Worm (Caenorhabditis elegans): ENCODE results near the gene ZK180.7.
A peak's percentile ranks its signal among the peaks of the same experiment; 100 is the strongest.

Gene ZK180.7

ce11 chrIV:4505078-4505477, 14.7 kb downstream of the ZK180.7 start:
- TF ChIP-seq T22C8.4 (GFP tag; IDR thresholded peaks at IDR 0.05) (no peak), ref-1 (GFP tag; conservative IDR thresholded peaks at IDR 0.05) (no peak), ztf-29 (GFP tag; IDR thresholded peaks at IDR 0.05) (no peak), cog-1 (tag; optimal IDR thresholded peaks at IDR 0.05) (no peak), ztf-23 (GFP tag; IDR thresholded peaks at IDR 0.05) (no peak), klf-2 (GFP tag; conservative IDR thresholded peaks at IDR 0.05) (no peak), med-1 (GFP tag; optimal IDR thresholded peaks at IDR 0.05; ENCODE audit: insufficient read depth) (no peak), flt-1 (GFP tag; IDR thresholded peaks at IDR 0.05) (no peak), tab-1 (GFP tag; IDR thresholded peaks at IDR 0.05) (no peak)

ce11 chrIV:4506637-4507036, 16.3 kb downstream of the ZK180.7 start, which contains the start of gene gbb-2:
Gene gbb-2, minus strand, starts transcription at chrIV:4506748.
- no peak for TF ChIP-seq ztf-29 (GFP tag; IDR thresholded peaks at IDR 0.05)
- TF ChIP-seq ref-1 (GFP tag; conservative IDR thresholded peaks at IDR 0.05): no peak
- TF ChIP-seq flt-1 (GFP tag; IDR thresholded peaks at IDR 0.05): no peak
- no peak for TF ChIP-seq ztf-23 (GFP tag; IDR thresholded peaks at IDR 0.05)
- TF ChIP-seq tab-1 (GFP tag; IDR thresholded peaks at IDR 0.05): no peak
- TF ChIP-seq cog-1 (tag; optimal IDR thresholded peaks at IDR 0.05): no peak
- no peak for TF ChIP-seq T22C8.4 (GFP tag; IDR thresholded peaks at IDR 0.05)
- no peak for TF ChIP-seq med-1 (GFP tag; optimal IDR thresholded peaks at IDR 0.05; ENCODE audit: insufficient read depth)
- TF ChIP-seq klf-2 (GFP tag; conservative IDR thresholded peaks at IDR 0.05): no peak

- TF ChIP-seq T22C8.4 (GFP tag; IDR thresholded peaks at IDR 0.05): no peak
- no peak for TF ChIP-seq ztf-29 (GFP tag; IDR thresholded peaks at IDR 0.05)
- no peak for TF ChIP-seq med-1 (GFP tag; optimal IDR thresholded peaks at IDR 0.05; ENCODE audit: insufficient read depth)
- no peak for TF ChIP-seq cog-1 (tag; optimal IDR thresholded peaks at IDR 0.05)
- no peak for TF ChIP-seq flt-1 (GFP tag; IDR thresholded peaks at IDR 0.05)
- TF ChIP-seq tab-1 (GFP tag; IDR thresholded peaks at IDR 0.05): no peak
- no peak for TF ChIP-seq ref-1 (GFP tag; conservative IDR thresholded peaks at IDR 0.05)
- no peak for TF ChIP-seq klf-2 (GFP tag; conservative IDR thresholded peaks at IDR 0.05)
- no peak for TF ChIP-seq ztf-23 (GFP tag; IDR thresholded peaks at IDR 0.05)
Measured at ce11 chrIV:4511259-4511890, 21.0 kb downstream of the ZK180.7 start, which contains the start of the genes rfth-1 and ZK180.8. Gene rfth-1, minus strand, starts transcription at chrIV:4511309. Gene ZK180.8, minus strand, starts transcription at chrIV:4511724.

ce11 chrIV:4513269-4513819, 23.0 kb downstream of the ZK180.7 start, which contains the start of gene sar-1:
Gene sar-1, minus strand, starts transcription at chrIV:4513319.
- TF ChIP-seq med-1 (GFP tag; optimal IDR thresholded peaks at IDR 0.05; ENCODE audit: insufficient read depth): peak; percentile 3
- 0 out of 2 replicates have a peak, but pooled peaks have one; percentile 22 for TF ChIP-seq flt-1 (GFP tag; IDR thresholded peaks at IDR 0.05)
- peak; percentile 75; the same call in 1 of the 2 replicates for TF ChIP-seq ztf-29 (GFP tag; IDR thresholded peaks at IDR 0.05)
- no peak for TF ChIP-seq klf-2 (GFP tag; conservative IDR thresholded peaks at IDR 0.05)
- TF ChIP-seq ref-1 (GFP tag; conservative IDR thresholded peaks at IDR 0.05): no peak
- 0 out of 2 replicates have a peak, but pooled peaks have one; percentile 28 for TF ChIP-seq ztf-23 (GFP tag; IDR thresholded peaks at IDR 0.05)
- TF ChIP-seq T22C8.4 (GFP tag; IDR thresholded peaks at IDR 0.05): no peak
- TF ChIP-seq cog-1 (tag; optimal IDR thresholded peaks at IDR 0.05): peak; percentile 12
- TF ChIP-seq tab-1 (GFP tag; IDR thresholded peaks at IDR 0.05): no peak; the same call in 1 of the 2 replicates

ce11 chrIV:4516478-4516877, 26.1 kb downstream of the ZK180.7 start:
- TF ChIP-seq T22C8.4 (GFP tag; IDR thresholded peaks at IDR 0.05): no peak
- no peak for TF ChIP-seq klf-2 (GFP tag; conservative IDR thresholded peaks at IDR 0.05)
- no peak for TF ChIP-seq ref-1 (GFP tag; conservative IDR thresholded peaks at IDR 0.05)
- no peak for TF ChIP-seq flt-1 (GFP tag; IDR thresholded peaks at IDR 0.05)
- TF ChIP-seq ztf-23 (GFP tag; IDR thresholded peaks at IDR 0.05): no peak
- TF ChIP-seq tab-1 (GFP tag; IDR thresholded peaks at IDR 0.05): no peak
- TF ChIP-seq cog-1 (tag; optimal IDR thresholded peaks at IDR 0.05): no peak
- no peak for TF ChIP-seq ztf-29 (GFP tag; IDR thresholded peaks at IDR 0.05)
- TF ChIP-seq med-1 (GFP tag; optimal IDR thresholded peaks at IDR 0.05; ENCODE audit: insufficient read depth): no peak

- TF ChIP-seq tab-1 (GFP tag; IDR thresholded peaks at IDR 0.05) (no peak), ref-1 (GFP tag; conservative IDR thresholded peaks at IDR 0.05) (no peak), cog-1 (tag; optimal IDR thresholded peaks at IDR 0.05) (no peak), flt-1 (GFP tag; IDR thresholded peaks at IDR 0.05) (no peak), T22C8.4 (GFP tag; IDR thresholded peaks at IDR 0.05) (no peak), klf-2 (GFP tag; conservative IDR thresholded peaks at IDR 0.05) (no peak), ztf-23 (GFP tag; IDR thresholded peaks at IDR 0.05) (no peak), ztf-29 (GFP tag; IDR thresholded peaks at IDR 0.05) (no peak), med-1 (GFP tag; optimal IDR thresholded peaks at IDR 0.05; ENCODE audit: insufficient read depth) (no peak)
Measured at ce11 chrIV:4517066-4517465, 26.7 kb downstream of the ZK180.7 start, which contains the start of gene ZK180.5. Gene ZK180.5, minus strand, starts transcription at chrIV:4517166.

ce11 chrIV:4518111-4518510, 27.8 kb downstream of the ZK180.7 start:
- TF ChIP-seq cog-1 (tag; optimal IDR thresholded peaks at IDR 0.05) (no peak), klf-2 (GFP tag; conservative IDR thresholded peaks at IDR 0.05) (no peak), ztf-29 (GFP tag; IDR thresholded peaks at IDR 0.05) (no peak), med-1 (GFP tag; optimal IDR thresholded peaks at IDR 0.05; ENCODE audit: insufficient read depth) (no peak), ref-1 (GFP tag; conservative IDR thresholded peaks at IDR 0.05) (no peak), tab-1 (GFP tag; IDR thresholded peaks at IDR 0.05) (no peak)

- TF ChIP-seq cog-1 (tag; optimal IDR thresholded peaks at IDR 0.05) (no peak), ztf-29 (GFP tag; IDR thresholded peaks at IDR 0.05) (no peak), med-1 (GFP tag; optimal IDR thresholded peaks at IDR 0.05; ENCODE audit: insufficient read depth) (no peak), T22C8.4 (GFP tag; IDR thresholded peaks at IDR 0.05) (no peak), flt-1 (GFP tag; IDR thresholded peaks at IDR 0.05) (no peak), ref-1 (GFP tag; conservative IDR thresholded peaks at IDR 0.05) (no peak), tab-1 (GFP tag; IDR thresholded peaks at IDR 0.05) (no peak), ztf-23 (GFP tag; IDR thresholded peaks at IDR 0.05) (no peak), klf-2 (GFP tag; conservative IDR thresholded peaks at IDR 0.05) (no peak)
Measured at ce11 chrIV:4519714-4520113, 29.4 kb downstream of the ZK180.7 start.

ce11 chrIV:4523461-4523860, 33.1 kb downstream of the ZK180.7 start:
- TF ChIP-seq med-1 (GFP tag; optimal IDR thresholded peaks at IDR 0.05; ENCODE audit: insufficient read depth) (no peak), cog-1 (tag; optimal IDR thresholded peaks at IDR 0.05) (no peak), T22C8.4 (GFP tag; IDR thresholded peaks at IDR 0.05) (no peak), ref-1 (GFP tag; conservative IDR thresholded peaks at IDR 0.05) (no peak), flt-1 (GFP tag; IDR thresholded peaks at IDR 0.05) (no peak), klf-2 (GFP tag; conservative IDR thresholded peaks at IDR 0.05) (no peak), ztf-23 (GFP tag; IDR thresholded peaks at IDR 0.05) (no peak), ztf-29 (GFP tag; IDR thresholded peaks at IDR 0.05) (no peak), tab-1 (GFP tag; IDR thresholded peaks at IDR 0.05) (no peak)
